Worm (Caenorhabditis elegans) whole organism, midembryonic: Measurements from ENCODE around the gene hcf-1.

Source experiments
- T22C8.4 ChIP-seq: fragments of 200-800 bp; sonication (Bioruptor generic); IDR thresholded peaks from 2 replicates; pipeline ENCODE4 v1.3.6; 2022; ENCODE audit warnings: missing genetic modification characterization, missing compliant biosample characterization
- cog-1 ChIP-seq: sonication (generic microtip); optimal IDR thresholded peaks from 2 replicates; lab custom pipeline; 2016; ENCODE audit warnings: missing genetic modification characterization, missing compliant biosample characterization
- flt-1 ChIP-seq: fragments of 200-800 bp; sonication (Bioruptor generic); IDR thresholded peaks from 2 replicates; pipeline ENCODE4 v1.3.6; 2022; ENCODE audit warnings: missing genetic modification characterization, missing compliant biosample characterization
- klf-2 ChIP-seq: fragments of 200-800 bp; sonication (Bioruptor generic); conservative IDR thresholded peaks from 2 replicates; pipeline ENCODE4 v1.3.6; 2022; ENCODE audit warnings: missing genetic modification reagents, missing genetic modification characterization, missing compliant biosample characterization
- med-1 ChIP-seq: sonication (generic microtip); optimal IDR thresholded peaks from 2 replicates; lab custom pipeline; 2017; ENCODE audit warnings: missing genetic modification characterization, mild to moderate bottlenecking, missing compliant biosample characterization, antibody characterized with exemption, missing genetic modification reagents; ENCODE audit not compliant: insufficient read depth
- ref-1 ChIP-seq: fragments of 200-800 bp; sonication (Bioruptor generic); conservative IDR thresholded peaks from 2 replicates; pipeline ENCODE4 v1.3.6; 2022; ENCODE audit warnings: missing genetic modification reagents, missing genetic modification characterization, missing compliant biosample characterization
- tab-1 ChIP-seq: fragments of 200-800 bp; sonication (Bioruptor generic); IDR thresholded peaks from 2 replicates; pipeline ENCODE4 v1.3.6; 2022; ENCODE audit warnings: missing genetic modification characterization, missing compliant biosample characterization
- ztf-23 ChIP-seq: fragments of 200-800 bp; sonication (Bioruptor generic); IDR thresholded peaks from 2 replicates; pipeline ENCODE4 v1.3.6; 2022; ENCODE audit warnings: missing genetic modification reagents, missing genetic modification characterization, missing compliant biosample characterization
- ztf-29 ChIP-seq: fragments of 200-800 bp; sonication (Bioruptor generic); IDR thresholded peaks from 2 replicates; pipeline ENCODE4 v1.3.6; 2022; ENCODE audit warnings: missing genetic modification reagents, missing genetic modification characterization, missing compliant biosample characterization

Gene hcf-1

DNA sequence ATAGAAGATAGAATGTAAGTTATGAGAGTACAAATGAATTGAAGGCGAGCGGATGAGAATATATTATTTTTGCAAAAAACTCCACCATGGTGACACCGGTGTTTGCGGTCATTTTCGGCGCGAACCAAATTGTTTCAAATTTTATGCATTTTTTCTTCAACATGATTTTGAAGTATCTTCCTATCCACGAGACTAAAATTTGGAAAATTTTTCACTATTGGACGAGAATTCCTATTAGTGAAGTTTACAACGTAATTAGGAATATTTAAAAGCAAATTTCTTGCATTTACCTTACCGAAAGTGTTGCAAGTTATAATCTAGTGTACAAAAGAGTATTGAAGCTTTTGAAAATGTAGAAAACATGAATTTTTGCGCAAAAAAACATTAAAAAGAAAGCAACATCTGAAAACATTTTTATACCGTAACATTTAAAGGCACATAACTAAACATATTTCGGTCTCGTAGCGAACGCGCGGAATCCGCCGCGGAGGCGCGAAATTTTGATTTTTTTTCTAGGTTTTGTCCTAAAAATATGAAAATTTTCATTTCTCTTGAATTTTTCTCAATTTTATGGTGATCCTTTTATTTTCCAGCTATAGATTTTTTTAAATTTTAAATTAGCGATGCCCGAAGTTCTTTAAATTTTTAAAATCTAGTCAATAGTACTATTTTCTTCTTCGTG, 22.5 kb upstream of the hcf-1 start, which contains the start of gene sgo-1:
sgo-1 (minus strand) TSS at position 51 of the 682 bp plus-strand sequence.
- TF ChIP-seq flt-1 (GFP tag; lab: Robert Waterston, UW) = no peak
- no peak for TF ChIP-seq tab-1 (GFP tag; lab: Robert Waterston, UW)
- no peak for TF ChIP-seq med-1
- no peak for TF ChIP-seq klf-2
- no peak for TF ChIP-seq ztf-29
- TF ChIP-seq T22C8.4 = no peak
- no peak for TF ChIP-seq ref-1
- TF ChIP-seq cog-1 (tag; lab: Kevin White, UChicago) = no peak
- no peak for TF ChIP-seq ztf-23

DNA sequence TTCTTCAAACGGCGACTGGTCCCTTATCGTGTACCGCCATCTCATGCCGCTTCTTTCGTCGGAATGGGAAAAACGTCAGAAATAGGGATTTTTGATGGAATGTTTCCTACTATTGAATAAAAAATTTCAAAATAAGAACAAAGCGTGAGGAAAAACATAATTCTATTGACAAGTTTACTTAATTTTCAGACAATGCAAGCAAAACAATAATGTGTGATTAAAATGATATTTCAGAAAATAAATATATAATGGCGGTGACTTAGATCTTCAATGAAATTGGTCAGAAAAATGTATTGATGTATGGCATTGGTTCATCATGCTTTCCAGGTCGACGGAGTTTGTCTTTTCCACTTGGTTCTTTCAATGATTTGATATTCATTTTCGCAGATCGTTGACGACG, 20.6 kb upstream of the hcf-1 start, which contains the start of gene ntp-1:
ntp-1 (minus strand) TSS at position 101 of the 400 bp plus-strand sequence.
- TF ChIP-seq cog-1 (tag; lab: Kevin White, UChicago) (no peak), T22C8.4 (no peak), klf-2 (no peak), ztf-29 (no peak), ref-1 (no peak), med-1 (no peak), flt-1 (GFP tag; lab: Robert Waterston, UW) (no peak), tab-1 (GFP tag; lab: Robert Waterston, UW) (no peak), ztf-23 (no peak)

DNA sequence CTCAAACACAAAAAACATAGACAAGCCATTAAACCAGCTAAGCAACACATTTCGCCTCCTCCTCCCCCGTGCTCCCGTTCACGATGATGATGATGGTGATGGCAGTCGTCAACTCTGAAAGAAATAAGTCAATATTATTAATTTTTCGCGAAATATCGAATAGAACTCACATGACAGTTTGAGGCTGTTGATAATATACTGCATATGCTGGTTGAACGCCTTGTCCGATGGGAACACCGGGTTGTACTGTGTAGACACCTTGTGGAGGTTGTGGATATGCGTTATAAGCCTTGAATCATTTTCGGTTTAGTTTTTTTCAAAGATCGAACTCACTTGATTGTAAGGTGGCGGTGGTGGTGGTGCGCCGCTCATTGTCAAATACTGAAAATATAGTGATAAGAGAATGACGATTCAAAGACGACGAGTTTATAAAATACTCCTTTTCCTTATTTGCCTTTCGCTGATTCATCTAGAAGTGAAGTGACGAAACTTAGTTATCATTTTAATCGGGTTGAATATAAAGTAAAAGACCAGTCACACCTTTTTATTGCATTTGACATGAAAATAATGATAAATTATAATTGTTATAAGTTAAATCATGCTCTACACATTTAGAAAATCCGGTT, 17.9 kb upstream of the hcf-1 start, which contains the start of gene C33H5.13:
C33H5.13 (minus strand) TSS at position 443 of the 626 bp plus-strand sequence.
- TF ChIP-seq T22C8.4 = no peak
- TF ChIP-seq cog-1 (tag; lab: Kevin White, UChicago) = no peak

DNA sequence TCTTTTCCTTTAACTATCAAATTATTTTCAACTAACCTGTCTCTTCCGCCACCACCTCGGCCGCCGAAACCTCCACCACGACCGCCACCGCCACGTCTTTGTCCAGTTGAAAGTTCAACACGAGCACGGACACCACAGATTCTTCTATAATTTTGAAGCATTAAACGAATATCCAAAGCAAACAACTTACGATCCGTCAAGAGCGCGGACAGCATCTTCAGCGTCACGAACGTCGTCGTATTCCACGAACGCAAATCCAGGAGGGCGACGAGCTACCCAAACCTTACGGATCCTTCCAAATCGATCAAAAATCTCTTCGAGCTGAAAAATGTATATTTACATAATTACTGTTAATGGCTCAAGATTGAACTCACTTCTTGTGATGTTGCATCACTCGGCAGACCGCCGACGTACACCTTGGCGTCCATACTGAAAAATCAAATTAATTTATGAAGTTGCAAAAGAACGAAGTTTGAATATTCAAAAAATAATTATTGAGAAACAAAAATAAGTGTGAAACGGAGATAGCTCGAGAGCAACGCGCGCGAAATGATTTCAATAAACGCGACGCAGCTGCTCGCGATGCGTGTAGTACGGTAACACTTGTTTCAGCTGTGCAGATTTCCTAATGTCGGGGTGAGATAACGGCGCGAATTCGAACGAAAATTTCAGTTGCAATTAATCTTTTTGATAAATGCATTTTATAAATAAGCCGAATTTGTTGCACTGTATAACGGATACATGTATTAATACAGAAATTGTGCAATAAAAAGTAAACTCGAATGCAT, 16.9 kb upstream of the hcf-1 start, which contains the start of gene rsp-6:
rsp-6 (minus strand) TSS at position 429 of the 788 bp plus-strand sequence.
- no peak for TF ChIP-seq klf-2
- TF ChIP-seq ref-1 = no peak
- TF ChIP-seq cog-1 (tag; lab: Kevin White, UChicago) = peak; percentile 73
- TF ChIP-seq flt-1 (GFP tag; lab: Robert Waterston, UW) = peak; percentile 67; the same call in 1 of the 2 replicates

DNA sequence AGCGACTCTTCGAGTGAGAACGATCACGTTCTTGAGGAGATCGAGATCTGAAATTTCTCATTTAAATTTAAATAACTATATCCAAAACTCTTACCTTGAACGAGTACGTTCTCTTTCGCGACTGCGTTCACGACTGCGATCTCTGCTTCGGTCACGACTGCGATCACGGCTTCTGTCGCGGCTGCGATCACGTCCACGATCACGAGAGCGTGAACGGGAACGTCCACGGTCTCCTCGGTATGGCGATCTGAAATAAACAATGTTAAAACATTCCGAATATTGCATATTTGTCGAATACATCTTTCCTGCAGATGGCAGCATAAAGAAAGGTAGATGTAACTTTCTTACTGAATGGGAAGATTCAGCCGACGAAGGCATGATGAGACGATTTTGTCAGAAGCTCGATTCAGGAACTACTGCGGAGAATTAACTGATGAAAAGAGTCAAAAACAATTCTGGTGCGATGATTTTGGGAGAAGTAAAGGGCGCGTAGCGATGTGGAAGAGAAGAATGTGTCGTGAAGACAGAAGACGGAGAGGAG, 16.1 kb upstream of the hcf-1 start:
- TF ChIP-seq tab-1 (GFP tag; lab: Robert Waterston, UW) (no peak), ztf-23 (no peak), ref-1 (no peak), klf-2 (no peak), med-1 (no peak), cog-1 (tag; lab: Kevin White, UChicago) (no peak), T22C8.4 (no peak), flt-1 (GFP tag; lab: Robert Waterston, UW) (no peak), ztf-29 (no peak)

DNA sequence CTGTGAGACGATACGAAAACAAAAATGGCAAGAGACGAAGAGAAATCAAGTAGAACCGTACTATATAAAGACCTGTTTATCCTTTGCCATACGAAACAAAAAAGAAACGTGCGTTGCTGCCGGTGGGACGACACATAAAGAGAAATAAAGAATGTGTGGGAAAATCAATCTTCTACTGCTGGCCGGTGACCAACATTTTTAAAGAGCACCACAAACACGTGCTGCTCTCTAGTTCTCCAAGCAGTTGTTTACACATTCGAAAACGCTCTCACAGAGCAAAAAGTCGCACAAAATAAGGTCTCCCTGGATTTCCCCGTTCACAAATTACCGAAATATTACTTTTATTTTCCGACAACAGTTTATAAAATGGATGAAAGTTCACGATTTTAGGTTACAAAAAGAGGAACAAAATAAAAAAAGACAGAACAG, 15.5 kb upstream of the hcf-1 start, which contains the start of gene imp-3:
imp-3 (minus strand) TSS at position 93 of the 429 bp plus-strand sequence.
- no peak for TF ChIP-seq ztf-29
- TF ChIP-seq med-1 = no peak
- no peak for TF ChIP-seq flt-1 (GFP tag; lab: Robert Waterston, UW)

DNA sequence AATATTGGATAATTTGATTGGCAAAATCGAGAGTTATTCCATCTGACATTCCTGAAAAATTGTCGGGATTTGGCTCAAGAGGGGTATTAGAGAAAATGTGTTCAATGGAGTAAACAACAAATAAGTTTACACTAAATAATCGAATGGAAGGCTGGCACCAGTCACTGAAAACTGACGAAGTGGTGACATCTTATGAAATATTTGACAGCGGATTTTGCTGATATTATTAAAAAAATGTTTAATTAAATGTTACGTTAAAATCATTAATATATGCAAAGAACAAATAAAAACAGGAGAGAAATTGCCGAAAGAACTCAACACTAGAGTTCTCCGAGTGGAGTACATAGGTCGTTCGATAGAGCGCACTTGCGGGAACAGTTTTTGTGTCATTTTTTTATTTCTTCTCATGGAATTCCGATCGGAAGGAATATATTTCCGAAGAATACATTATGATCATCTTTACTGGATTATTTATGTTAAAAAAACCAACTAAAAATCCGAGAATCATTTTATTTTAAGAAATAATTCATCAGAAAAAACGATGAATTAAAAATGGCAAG, 11.5 kb upstream of the hcf-1 start, which contains the start of gene tag-322:
tag-322 (minus strand) TSS at position 51 of the 560 bp plus-strand sequence.
- TF ChIP-seq tab-1 (GFP tag; lab: Robert Waterston, UW) (no peak), cog-1 (tag; lab: Kevin White, UChicago) (peak; percentile 32)

DNA sequence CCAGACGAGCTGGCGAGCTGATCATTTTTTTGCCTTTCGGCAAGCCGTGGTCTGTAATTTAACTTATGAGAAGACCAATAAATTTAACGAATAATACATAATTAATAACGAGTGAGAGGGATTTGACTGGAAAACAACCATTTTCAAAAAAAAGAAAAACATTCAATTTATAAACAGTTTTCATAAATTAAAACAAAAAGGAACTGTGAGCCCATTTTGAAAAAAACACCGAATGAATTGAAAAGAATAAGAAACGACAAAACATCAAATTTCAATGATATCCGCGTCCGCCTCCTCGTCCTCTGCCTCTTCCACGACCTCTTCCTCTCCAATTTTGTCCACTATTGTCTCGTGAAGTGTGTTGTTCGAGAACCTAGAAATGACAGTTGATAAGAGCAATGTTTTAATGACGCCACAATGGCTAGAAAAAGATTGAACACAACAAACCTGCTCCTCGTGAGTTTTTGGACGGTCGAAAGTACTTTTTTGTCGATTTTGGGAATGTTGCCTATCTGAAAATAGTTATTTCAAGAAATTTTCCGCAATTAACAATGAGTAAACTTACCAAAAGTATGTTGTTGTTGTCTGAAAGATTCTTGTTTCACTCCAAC, 9.8 kb upstream of the hcf-1 start, which contains the start of gene tag-321:
tag-321 (minus strand) TSS at position 51 of the 611 bp plus-strand sequence.
- TF ChIP-seq ref-1 (no peak), flt-1 (GFP tag; lab: Robert Waterston, UW) (no peak), ztf-29 (no peak), klf-2 (no peak), ztf-23 (no peak), T22C8.4 (no peak), tab-1 (GFP tag; lab: Robert Waterston, UW) (no peak), med-1 (no peak), cog-1 (tag; lab: Kevin White, UChicago) (no peak)

DNA sequence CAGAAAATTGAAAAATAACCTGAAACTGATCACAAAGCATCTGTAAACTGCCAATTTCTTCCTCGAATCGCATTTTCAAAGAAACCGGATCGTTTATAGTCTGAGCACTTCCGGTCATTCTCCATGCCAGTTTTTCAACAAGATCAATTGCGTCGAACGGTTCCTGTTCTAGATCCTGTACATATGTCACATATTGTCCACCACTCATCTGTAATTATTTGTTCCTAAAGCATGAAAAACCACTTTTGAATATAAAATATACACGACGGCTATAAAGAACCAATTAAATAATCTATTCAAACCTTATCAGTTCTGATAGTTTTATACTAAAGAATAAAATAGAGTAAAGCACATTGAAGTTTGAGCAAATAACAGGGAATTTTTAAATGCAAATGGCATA, 8.2 kb upstream of the hcf-1 start, which contains the start of gene sec-10:
sec-10 (minus strand) TSS at position 208 of the 400 bp plus-strand sequence.
- no peak for TF ChIP-seq T22C8.4

DNA sequence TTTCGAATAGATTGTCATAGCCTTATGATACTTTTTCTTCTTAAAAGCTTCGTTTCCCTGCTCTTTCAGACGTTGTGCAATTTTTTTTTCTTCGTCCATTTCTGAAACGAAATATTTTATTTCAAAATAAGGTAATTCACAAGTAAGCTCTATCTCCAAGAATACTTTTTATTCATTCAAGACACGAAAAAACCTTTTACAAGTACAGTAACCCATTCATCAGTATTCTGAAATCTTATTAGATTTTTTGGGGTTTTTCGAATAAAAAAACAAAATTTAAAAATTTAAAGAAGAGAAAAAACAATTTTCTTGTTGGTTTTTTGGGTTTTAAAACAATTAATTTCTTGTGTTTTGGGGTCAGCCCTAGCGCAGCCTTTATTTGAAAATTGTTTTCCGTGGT, 4.8 kb upstream of the hcf-1 start, which contains the start of gene rpap-3:
rpap-3 (minus strand) TSS at position 101 of the 400 bp plus-strand sequence.
- no peak for TF ChIP-seq ztf-23
